Worm (Caenorhabditis elegans) whole organism, dauer: ENCODE data around the gene phg-1.

Experiments used
- unc-62 ChIP-seq: sonication (generic microtip); optimal IDR thresholded peaks from 2 replicates; lab custom pipeline; 2017; ENCODE audit warnings: missing biosample characterization, missing genetic modification reagents, missing genetic modification characterization

Gene phg-1

DNA sequence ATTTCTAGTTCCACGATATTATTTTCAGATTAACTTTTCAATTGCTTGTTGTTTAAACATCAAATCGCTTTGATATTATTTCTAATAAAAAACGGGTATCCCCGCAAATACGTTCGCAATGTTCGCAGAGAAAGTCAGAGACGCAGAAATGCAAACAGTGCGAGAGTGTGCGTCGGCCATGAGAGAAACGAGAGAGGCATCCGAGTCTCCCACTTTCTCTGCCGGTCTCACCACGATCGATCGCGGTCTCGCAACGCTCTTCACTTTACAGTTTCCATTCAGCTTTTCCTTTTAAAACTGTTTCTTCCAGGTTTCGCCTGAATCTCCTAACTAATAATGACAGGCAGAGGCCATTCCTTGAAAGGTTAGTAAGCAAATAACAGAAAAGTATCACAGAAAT lies 36.9 kb downstream of the phg-1 start, which contains the start of gene F33H1.4:
TSS of gene F33H1.4 (plus strand) at position 311 of the 400 bp plus-strand sequence.
- TF ChIP-seq unc-62 (GFP tag; lab: Kevin White, UChicago), result no peak

DNA sequence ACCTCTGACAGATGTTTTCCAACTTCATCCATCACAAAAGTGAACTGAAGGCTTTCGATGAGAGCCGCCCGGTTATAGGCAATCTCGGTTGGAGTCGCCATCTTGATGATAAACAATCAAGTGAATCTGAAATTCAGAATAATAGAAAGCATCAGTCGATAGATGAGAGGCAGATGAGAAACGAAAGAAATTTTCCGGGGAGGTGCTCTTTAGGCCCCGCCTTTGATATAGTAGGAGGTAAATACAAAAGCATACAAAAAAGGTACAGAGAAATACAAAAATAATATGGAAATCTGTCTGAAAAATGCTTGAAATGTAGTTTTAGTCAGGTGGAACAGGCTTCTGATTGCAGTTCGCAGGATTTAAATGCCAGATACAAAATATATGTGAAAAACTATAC lies 45.2 kb downstream of the phg-1 start, which contains the start of gene srd-1:
TSS of gene srd-1 (minus strand) at position 101 of the 400 bp plus-strand sequence.
- TF ChIP-seq unc-62 (GFP tag; lab: Kevin White, UChicago), result no peak

DNA sequence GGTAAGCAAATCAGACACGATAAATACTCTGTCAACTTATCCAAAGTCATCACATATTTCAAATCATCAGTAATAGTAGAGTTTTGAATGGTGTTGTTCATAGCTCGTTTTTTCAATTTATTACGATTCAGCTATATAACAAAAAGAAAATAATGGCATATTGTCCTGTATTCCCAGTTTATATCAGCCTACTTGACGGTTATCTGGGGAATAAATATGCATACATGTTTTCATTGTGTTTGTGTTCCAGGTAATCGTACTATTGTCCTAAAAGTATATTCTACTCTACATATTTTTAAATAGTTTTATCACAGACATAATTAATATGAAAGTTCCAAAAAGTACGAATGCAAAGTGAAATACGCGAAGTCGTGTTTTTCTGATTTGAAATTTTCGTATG lies 50.4 kb downstream of the phg-1 start, which contains the start of gene srd-2:
TSS of gene srd-2 (minus strand) at position 101 of the 400 bp plus-strand sequence.
- no peak for TF ChIP-seq unc-62 (GFP tag; lab: Kevin White, UChicago)
